Fruit fly (Drosophila melanogaster) whole organism, embryonic: Measurements from ENCODE around the gene CG31778.

Experiments used
- B-H2 ChIP-seq: fragments of 200-800 bp; sonication (Bioruptor generic); optimal IDR thresholded peaks from 2 replicates; lab custom pipeline; 2018; ENCODE audit warnings: missing biosample characterization, mild to moderate bottlenecking, missing genetic modification characterization
- CG12744 ChIP-seq: fragments of 200-800 bp; sonication (Bioruptor generic); optimal IDR thresholded peaks from 2 replicates; lab custom pipeline; 2016; ENCODE audit warnings: missing biosample characterization, missing genetic modification characterization
- CG15011 ChIP-seq: fragments of 200-800 bp; sonication (Bioruptor generic); optimal IDR thresholded peaks from 3 replicates; lab custom pipeline; 2018; ENCODE audit warnings: missing biosample characterization, mild to moderate bottlenecking, missing genetic modification characterization
- CG15269 ChIP-seq: fragments of 200-800 bp; sonication (Bioruptor generic); optimal IDR thresholded peaks from 2 replicates; lab custom pipeline; 2018; ENCODE audit warnings: missing biosample characterization, mild to moderate bottlenecking, missing genetic modification characterization, moderate library complexity
- CG17328 ChIP-seq: fragments of 200-800 bp; sonication (Bioruptor generic); IDR thresholded peaks from 2 replicates; pipeline ENCODE4 v1.3.6; 2022; ENCODE audit warnings: missing biosample characterization, missing genetic modification characterization
- CG1792 ChIP-seq: fragments of 200-800 bp; sonication (Bioruptor generic); optimal IDR thresholded peaks from 2 replicates; lab custom pipeline; 2016; ENCODE audit warnings: missing biosample characterization, missing genetic modification characterization
- CG2202 ChIP-seq: fragments of 200-800 bp; sonication (Bioruptor generic); optimal IDR thresholded peaks from 2 replicates; lab custom pipeline; 2018; ENCODE audit warnings: missing biosample characterization, mild to moderate bottlenecking, missing genetic modification characterization
- CG32532 ChIP-seq: fragments of 200-800 bp; sonication (Bioruptor generic); IDR thresholded peaks from 2 replicates; pipeline ENCODE4 v1.3.6; 2022; ENCODE audit warnings: missing biosample characterization, missing genetic modification characterization
- CG3281 ChIP-seq: fragments of 200-800 bp; sonication (Bioruptor generic); optimal IDR thresholded peaks from 3 replicates; lab custom pipeline; 2017; ENCODE audit warnings: missing biosample characterization, mild to moderate bottlenecking, missing genetic modification characterization
- CG34224 ChIP-seq: fragments of 200-800 bp; sonication (Bioruptor generic); IDR thresholded peaks from 3 replicates; pipeline ENCODE4 v1.3.6; 2022; ENCODE audit warnings: missing biosample characterization, missing genetic modification characterization; ENCODE audit not compliant: partially characterized antibody
- CG34376 ChIP-seq: fragments of 200-800 bp; sonication (Bioruptor generic); optimal IDR thresholded peaks from 2 replicates; lab custom pipeline; 2018; ENCODE audit warnings: missing biosample characterization, mild to moderate bottlenecking, missing genetic modification characterization
- CG42726 ChIP-seq: fragments of 200-800 bp; sonication (Bioruptor generic); IDR thresholded peaks from 2 replicates; pipeline ENCODE4 v1.3.6; 2022; ENCODE audit warnings: missing biosample characterization, missing genetic modification characterization; ENCODE audit not compliant: partially characterized antibody
- CG4404 ChIP-seq: fragments of 200-800 bp; sonication (Bioruptor generic); IDR thresholded peaks from 2 replicates; pipeline ENCODE4 v1.3.6; 2022; ENCODE audit warnings: missing biosample characterization, missing genetic modification characterization
- CG6765 ChIP-seq: fragments of 200-800 bp; sonication (Bioruptor generic); optimal IDR thresholded peaks from 3 replicates; lab custom pipeline; 2017; ENCODE audit warnings: missing biosample characterization, mild to moderate bottlenecking, missing genetic modification characterization
- CG6791 ChIP-seq: fragments of 200-800 bp; sonication (Bioruptor generic); IDR thresholded peaks from 3 replicates; pipeline ENCODE4 v1.3.6; 2022; ENCODE audit warnings: missing biosample characterization, missing genetic modification characterization; ENCODE audit not compliant: partially characterized antibody
- CG7963 ChIP-seq: fragments of 200-800 bp; sonication (Bioruptor generic); IDR thresholded peaks from 3 replicates; pipeline ENCODE4 v1.3.6; 2022; ENCODE audit warnings: missing biosample characterization, missing genetic modification characterization; ENCODE audit not compliant: partially characterized antibody
- CG8924 ChIP-seq: fragments of 200-800 bp; optimal IDR thresholded peaks from 3 replicates; lab custom pipeline; 2019; ENCODE audit warnings: missing biosample characterization, mild to moderate bottlenecking, missing genetic modification characterization, moderate library complexity
- CHES-1-like ChIP-seq: fragments of 200-800 bp; sonication (Bioruptor generic); optimal IDR thresholded peaks from 2 replicates; lab custom pipeline; 2016; ENCODE audit warnings: missing biosample characterization, missing genetic modification characterization
- CoRest ChIP-seq: fragments of 200-800 bp; sonication (Bioruptor generic); optimal IDR thresholded peaks from 3 replicates; lab custom pipeline; 2018; ENCODE audit warnings: missing biosample characterization, mild to moderate bottlenecking, missing genetic modification characterization, moderate library complexity
- Dek ChIP-seq: fragments of 200-800 bp; sonication (Bioruptor generic); optimal IDR thresholded peaks from 3 replicates; lab custom pipeline; 2019; ENCODE audit warnings: missing biosample characterization, mild to moderate bottlenecking, missing genetic modification characterization, moderate library complexity
- Dref ChIP-seq: fragments of 200-800 bp; sonication (Bioruptor generic); IDR thresholded peaks from 2 replicates; pipeline ENCODE4 v1.3.6; 2022; ENCODE audit warnings: missing biosample characterization, missing genetic modification characterization
- HmgD ChIP-seq: fragments of 200-800 bp; sonication (Bioruptor generic); optimal IDR thresholded peaks from 3 replicates; lab custom pipeline; 2016; ENCODE audit warnings: missing biosample characterization, missing genetic modification characterization
- Hmx ChIP-seq: fragments of 200-800 bp; sonication (Bioruptor generic); optimal IDR thresholded peaks from 2 replicates; lab custom pipeline; 2016; ENCODE audit warnings: missing biosample characterization, missing genetic modification characterization
- Hsf ChIP-seq: fragments of 200-800 bp; sonication (Bioruptor generic); optimal IDR thresholded peaks from 3 replicates; lab custom pipeline; 2016; ENCODE audit warnings: missing biosample characterization, missing genetic modification characterization
- NC2α ChIP-seq: fragments of 200-800 bp; sonication (Bioruptor generic); optimal IDR thresholded peaks from 2 replicates; lab custom pipeline; 2016; ENCODE audit warnings: missing biosample characterization, missing genetic modification characterization
- Sox100B ChIP-seq: fragments of 200-800 bp; sonication (Bioruptor generic); optimal IDR thresholded peaks from 3 replicates; lab custom pipeline; 2018; ENCODE audit warnings: missing biosample characterization, mild to moderate bottlenecking, missing genetic modification characterization
- ab ChIP-seq: fragments of 200-800 bp; sonication (Bioruptor generic); optimal IDR thresholded peaks from 2 replicates; lab custom pipeline; 2016; ENCODE audit warnings: missing biosample characterization, missing genetic modification characterization
- abd-A ChIP-seq: fragments of 200-800 bp; sonication (Bioruptor generic); optimal IDR thresholded peaks from 3 replicates; lab custom pipeline; 2019; ENCODE audit warnings: missing biosample characterization, mild to moderate bottlenecking, missing genetic modification characterization, moderate library complexity
- amos ChIP-seq: fragments of 200-800 bp; sonication (Bioruptor generic); IDR thresholded peaks from 2 replicates; pipeline ENCODE4 v1.3.6; 2022; ENCODE audit warnings: missing biosample characterization, missing genetic modification characterization; ENCODE audit not compliant: partially characterized antibody
- aop ChIP-seq: fragments of 200-800 bp; sonication (Bioruptor generic); IDR thresholded peaks from 2 replicates; pipeline ENCODE4 v1.3.6; 2022; ENCODE audit warnings: missing biosample characterization, missing genetic modification characterization
- bsh ChIP-seq, 2 experiments: fragments of 200-800 bp; sonication (Bioruptor generic); optimal IDR thresholded peaks; 2 replicates each; lab custom pipeline; 2017 to 2018; ENCODE audit warnings: mild to moderate bottlenecking in 2 of 2, missing biosample characterization in 2 of 2, missing genetic modification characterization in 2 of 2, moderate library complexity in 1 of 2
- crol ChIP-seq: fragments of 200-800 bp; sonication (Bioruptor generic); IDR thresholded peaks from 2 replicates; pipeline ENCODE4 v1.3.6; 2022; ENCODE audit warnings: missing biosample characterization, missing genetic modification characterization
- dm ChIP-seq: fragments of 200-800 bp; sonication (Bioruptor generic); optimal IDR thresholded peaks from 3 replicates; lab custom pipeline; 2016; ENCODE audit warnings: missing biosample characterization, missing genetic modification characterization
- ftz-f1 ChIP-seq: fragments of 200-800 bp; sonication (Bioruptor generic); optimal IDR thresholded peaks from 2 replicates; lab custom pipeline; 2016; ENCODE audit warnings: missing biosample characterization, missing genetic modification characterization
- fu2 ChIP-seq: fragments of 200-800 bp; sonication (Bioruptor generic); optimal IDR thresholded peaks from 2 replicates; lab custom pipeline; 2016; ENCODE audit warnings: missing biosample characterization, missing genetic modification characterization
- gcm2 ChIP-seq: fragments of 200-800 bp; sonication (Bioruptor generic); optimal IDR thresholded peaks from 2 replicates; lab custom pipeline; 2016; ENCODE audit warnings: missing biosample characterization, missing genetic modification characterization
- grau ChIP-seq: fragments of 200-800 bp; optimal IDR thresholded peaks from 3 replicates; lab custom pipeline; 2019; ENCODE audit warnings: missing biosample characterization, mild to moderate bottlenecking, missing genetic modification characterization, moderate library complexity
- gsb ChIP-seq: fragments of 200-800 bp; sonication (Bioruptor generic); IDR thresholded peaks from 2 replicates; pipeline ENCODE4 v1.3.6; 2022; ENCODE audit warnings: missing biosample characterization, missing genetic modification characterization
- h ChIP-seq: fragments of >200 bp; optimal IDR thresholded peaks from 2 replicates; lab custom pipeline; 2017
- hbn ChIP-seq: fragments of 200-800 bp; sonication (Bioruptor generic); IDR thresholded peaks from 2 replicates; pipeline ENCODE4 v1.3.6; 2022; ENCODE audit warnings: missing biosample characterization, missing genetic modification characterization; ENCODE audit not compliant: partially characterized antibody
- lab ChIP-seq: fragments of 200-800 bp; sonication (Bioruptor generic); optimal IDR thresholded peaks from 3 replicates; lab custom pipeline; 2017; ENCODE audit warnings: missing biosample characterization, missing genetic modification characterization, mild to moderate bottlenecking, moderate library complexity, missing genetic modification reagents
- onecut ChIP-seq: fragments of 200-800 bp; sonication (Bioruptor generic); IDR thresholded peaks from 2 replicates; pipeline ENCODE4 v1.3.6; 2022; ENCODE audit warnings: missing biosample characterization, missing genetic modification characterization
- pho ChIP-seq: fragments of 200-800 bp; sonication (Bioruptor generic); optimal IDR thresholded peaks from 2 replicates; lab custom pipeline; 2016; ENCODE audit warnings: missing biosample characterization, missing genetic modification characterization
- psq ChIP-seq: fragments of 200-800 bp; sonication (Bioruptor generic); optimal IDR thresholded peaks from 2 replicates; lab custom pipeline; 2017; ENCODE audit warnings: missing biosample characterization, missing genetic modification characterization
- pzg ChIP-seq: fragments of 200-800 bp; sonication (Bioruptor generic); optimal IDR thresholded peaks from 3 replicates; lab custom pipeline; 2018; ENCODE audit warnings: missing biosample characterization, mild to moderate bottlenecking, missing genetic modification characterization, moderate library complexity
- row ChIP-seq: fragments of 200-800 bp; sonication (Bioruptor generic); IDR thresholded peaks from 3 replicates; pipeline ENCODE4 v1.3.6; 2022; ENCODE audit warnings: missing biosample characterization, missing genetic modification characterization
- slp2 ChIP-seq: fragments of 200-800 bp; sonication (Bioruptor generic); optimal IDR thresholded peaks from 2 replicates; lab custom pipeline; 2016; ENCODE audit warnings: missing biosample characterization, missing genetic modification characterization
- sug ChIP-seq: fragments of 200-800 bp; optimal IDR thresholded peaks from 2 replicates; lab custom pipeline; 2019; ENCODE audit warnings: missing biosample characterization, mild to moderate bottlenecking, missing genetic modification characterization, moderate library complexity
- wek ChIP-seq: fragments of 200-800 bp; sonication (Bioruptor generic); optimal IDR thresholded peaks from 3 replicates; lab custom pipeline; 2018; ENCODE audit warnings: missing biosample characterization, mild to moderate bottlenecking, missing genetic modification characterization, moderate library complexity

Gene CG31778

DNA sequence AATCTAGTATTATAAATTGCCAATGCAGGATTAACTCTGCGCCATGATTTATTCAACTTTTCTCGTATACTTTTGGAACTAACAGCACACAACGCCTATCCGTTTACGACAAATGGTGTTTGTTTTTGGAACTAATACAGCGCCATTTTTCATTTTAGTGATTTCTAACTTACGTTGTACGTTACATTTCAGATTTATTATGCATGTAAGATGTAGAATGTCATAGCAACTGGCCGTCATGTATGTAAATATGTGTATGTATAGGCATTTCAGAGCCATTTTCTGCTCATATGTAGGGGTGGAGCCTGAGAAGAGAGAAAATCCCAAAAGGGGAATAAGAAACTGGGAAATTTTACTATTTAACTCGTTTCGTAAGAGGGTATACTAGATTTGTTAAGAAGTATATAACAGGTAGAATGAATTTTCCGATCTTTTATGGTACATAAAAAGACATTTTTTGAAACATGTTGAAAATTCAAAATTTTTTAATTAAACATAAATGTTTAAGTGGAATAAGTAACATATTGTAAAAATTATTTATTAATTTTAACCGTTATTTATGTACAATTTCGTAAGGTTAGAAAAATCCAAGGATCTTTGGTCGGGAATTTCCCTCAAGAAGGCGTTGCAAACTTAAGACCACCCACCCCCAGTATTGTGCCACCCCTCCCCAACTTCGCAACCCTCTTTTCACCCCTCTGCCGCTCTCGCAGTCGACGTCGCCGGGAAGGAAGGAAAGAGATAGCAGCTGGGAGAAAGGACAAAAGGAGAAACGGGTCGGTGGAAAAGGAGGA lies 47.7 kb downstream of the CG31778 start (continued):
- TF ChIP-seq B-H2 (peak; percentile 75), Hmx (GFP tag; lab: Kevin White, UChicago) (peak; percentile 3), CG1792 (GFP tag; lab: Kevin White, UChicago) (peak; percentile 54), dm (GFP tag; lab: Kevin White, UChicago) (peak; percentile 40), Dek (tag; lab: Kevin White, UChicago) (peak; percentile 31), CG3281 (GFP tag; lab: Kevin White, UChicago) (no peak), CG34224 (GFP tag; lab: Robert Waterston, UW) (no peak), CG15011 (GFP tag; lab: Kevin White, UChicago) (no peak), NC2α (peak; percentile 33), lab (GFP tag; lab: Kevin White, UChicago) (peak; percentile 65), CG15269 (no peak), grau (tag; lab: Kevin White, UChicago) (peak; percentile 49), CG42726 (GFP tag; lab: Robert Waterston, UW) (peak; percentile 90), CG4404 (no peak), fu2 (GFP tag; lab: Kevin White, UChicago) (no peak), aop (GFP tag; lab: Robert Waterston, UW) (no peak), CG8924 (tag; lab: Kevin White, UChicago) (peak; percentile 7), onecut (GFP tag; lab: Robert Waterston, UW) (peak; percentile 15; the same call in 1 of the 2 replicates), gsb (GFP tag; lab: Robert Waterston, UW) (no peak), pho (GFP tag; lab: Kevin White, UChicago) (peak; percentile 65), amos (peak; percentile 83; the same call in 1 of the 2 replicates), ab (no peak), h (no peak), psq (GFP tag; lab: Kevin White, UChicago) (no peak), abd-A (tag; lab: Kevin White, UChicago) (peak; percentile 72), CG17328 (GFP tag; lab: Robert Waterston, UW) (peak; percentile 51; the same call in 1 of the 2 replicates), CHES-1-like (GFP tag; lab: Kevin White, UChicago) (peak; percentile 6), CG6791 (GFP tag; lab: Robert Waterston, UW) (peak; percentile 46; the same call in 2 of the 3 replicates), ftz-f1 (GFP tag; lab: Kevin White, UChicago) (no peak), Hsf (peak; percentile 80), pzg (GFP tag; lab: Kevin White, UChicago) (peak; percentile 31), bsh (GFP tag; optimal IDR thresholded peaks at IDR 0.05; lab: Kevin White, UChicago) (peak in 1 of 2 experiments; percentile 39), gcm2 (GFP tag; lab: Kevin White, UChicago) (peak; percentile 18), CoRest (tag; lab: Kevin White, UChicago) (peak; percentile 58), Sox100B (no peak), CG2202 (tag; lab: Kevin White, UChicago) (no peak), Dref (GFP tag; lab: Robert Waterston, UW) (no peak), wek (GFP tag; lab: Kevin White, UChicago) (peak; percentile 38), row (peak; percentile 72; the same call in 2 of the 3 replicates), CG12744 (GFP tag; lab: Kevin White, UChicago) (peak; percentile 58), CG6765 (GFP tag; lab: Kevin White, UChicago) (no peak), HmgD (GFP tag; lab: Kevin White, UChicago) (peak; percentile 75), hbn (GFP tag; lab: Robert Waterston, UW) (no peak), CG34376 (GFP tag; lab: Kevin White, UChicago) (peak; percentile 7), crol (GFP tag; lab: Robert Waterston, UW) (peak; percentile 84), sug (tag; lab: Kevin White, UChicago) (peak; percentile 54), CG32532 (GFP tag; lab: Robert Waterston, UW) (peak; percentile 83), slp2 (no peak), CG7963 (no peak)
